Fruit fly (Drosophila melanogaster): ENCODE measurements around the gene cocoon.

The cocoon gene

dm6 chr3L:15513726-15514125 is 39.8 kb upstream of the cocoon start:
- TF ChIP-seq Jra (GFP tag; optimal IDR thresholded peaks at IDR 0.05): no peak
- no peak for TF ChIP-seq Abd-B (GFP tag; optimal IDR thresholded peaks at IDR 0.05)
- no peak for TF ChIP-seq fru (GFP tag; optimal IDR thresholded peaks at IDR 0.05)
- TF ChIP-seq GATAd (GFP tag; optimal IDR thresholded peaks at IDR 0.05): no peak
- no peak for TF ChIP-seq Rel (GFP tag; optimal IDR thresholded peaks at IDR 0.05)
- no peak for TF ChIP-seq Rel (tag; optimal IDR thresholded peaks at IDR 0.05)
- no peak for TF ChIP-seq sv (GFP tag; optimal IDR thresholded peaks at IDR 0.05)
- no peak for TF ChIP-seq br (GFP tag; optimal IDR thresholded peaks at IDR 0.05)
- no peak for TF ChIP-seq Sp1 (GFP tag; optimal IDR thresholded peaks at IDR 0.05)
- TF ChIP-seq Hr83 (GFP tag; optimal IDR thresholded peaks at IDR 0.05; ENCODE audit: poor library complexity, severe bottlenecking): no peak
- TF ChIP-seq sage (GFP tag; optimal IDR thresholded peaks at IDR 0.05): no peak
- TF ChIP-seq woc (GFP tag; optimal IDR thresholded peaks at IDR 0.05): no peak
- TF ChIP-seq pan (optimal IDR thresholded peaks at IDR 0.05): no peak
- TF ChIP-seq usp (GFP tag; optimal IDR thresholded peaks at IDR 0.05): no peak
- no peak for TF ChIP-seq Mio (GFP tag; optimal IDR thresholded peaks at IDR 0.05)
- no peak for TF ChIP-seq tai (GFP tag; optimal IDR thresholded peaks at IDR 0.05)
- no peak for TF ChIP-seq Dfd (GFP tag; optimal IDR thresholded peaks at IDR 0.05)
- no peak for TF ChIP-seq dl (GFP tag; optimal IDR thresholded peaks at IDR 0.05; ENCODE audit: insufficient read depth in 1 of 2, partially characterized antibody in 2 of 2)

- TF ChIP-seq sv (GFP tag; optimal IDR thresholded peaks at IDR 0.05): no peak
- TF ChIP-seq HLH106 (tag; optimal IDR thresholded peaks at IDR 0.05): no peak
- TF ChIP-seq Abd-B (GFP tag; optimal IDR thresholded peaks at IDR 0.05): no peak
- no peak for TF ChIP-seq Hr83 (GFP tag; optimal IDR thresholded peaks at IDR 0.05; ENCODE audit: poor library complexity, severe bottlenecking)
- TF ChIP-seq ey (GFP tag; optimal IDR thresholded peaks at IDR 0.05): no peak
- no peak for TF ChIP-seq dsf (GFP tag; optimal IDR thresholded peaks at IDR 0.05; ENCODE audit: borderline replicate concordance)
- no peak for TF ChIP-seq jim (GFP tag; optimal IDR thresholded peaks at IDR 0.05)
- TF ChIP-seq tai (GFP tag; optimal IDR thresholded peaks at IDR 0.05): no peak
- no peak for TF ChIP-seq dmrt93B (GFP tag; optimal IDR thresholded peaks at IDR 0.05)
- TF ChIP-seq Jra (GFP tag; optimal IDR thresholded peaks at IDR 0.05): no peak
- TF ChIP-seq psq (GFP tag; optimal IDR thresholded peaks at IDR 0.05): no peak
- TF ChIP-seq h (GFP tag; optimal IDR thresholded peaks at IDR 0.05): no peak
- TF ChIP-seq brk (GFP tag; optimal IDR thresholded peaks at IDR 0.05): no peak
- TF ChIP-seq CG9705 (GFP tag; optimal IDR thresholded peaks at IDR 0.05): no peak
- TF ChIP-seq Dfd (GFP tag; optimal IDR thresholded peaks at IDR 0.05): no peak
- TF ChIP-seq Hnf4 (GFP tag; optimal IDR thresholded peaks at IDR 0.05): no peak
These were observed 39.4 kb upstream of the cocoon start for dm6 chr3L:15513264-15513663.

dm6 chr3L:15511688-15512250 is 37.9 kb upstream of the cocoon start:
- TF ChIP-seq GATAd (GFP tag; optimal IDR thresholded peaks at IDR 0.05): no peak
- TF ChIP-seq Hr83 (GFP tag; optimal IDR thresholded peaks at IDR 0.05; ENCODE audit: poor library complexity, severe bottlenecking): no peak
- no peak for TF ChIP-seq Rel (GFP tag; optimal IDR thresholded peaks at IDR 0.05)
- peak; percentile 2 for TF ChIP-seq Rel (tag; optimal IDR thresholded peaks at IDR 0.05)
- TF ChIP-seq OdsH (GFP tag; optimal IDR thresholded peaks at IDR 0.05): no peak
- TF ChIP-seq Sp1 (GFP tag; optimal IDR thresholded peaks at IDR 0.05): no peak
- no peak for TF ChIP-seq Hnf4 (GFP tag; optimal IDR thresholded peaks at IDR 0.05)
- TF ChIP-seq h (GFP tag; optimal IDR thresholded peaks at IDR 0.05): no peak
- peak; percentile 11 for TF ChIP-seq rgr (GFP tag; optimal IDR thresholded peaks at IDR 0.05)
- no peak for TF ChIP-seq Myc (optimal IDR thresholded peaks at IDR 0.05)
- no peak for TF ChIP-seq tai (GFP tag; optimal IDR thresholded peaks at IDR 0.05)
- no peak for TF ChIP-seq dsf (GFP tag; optimal IDR thresholded peaks at IDR 0.05; ENCODE audit: borderline replicate concordance)
- TF ChIP-seq CrebA (GFP tag; optimal IDR thresholded peaks at IDR 0.05; ENCODE audit: borderline replicate concordance): no peak
- no peak for TF ChIP-seq pan (optimal IDR thresholded peaks at IDR 0.05)
- TF ChIP-seq br (GFP tag; optimal IDR thresholded peaks at IDR 0.05): no peak
- no peak for TF ChIP-seq fru (GFP tag; optimal IDR thresholded peaks at IDR 0.05)
- TF ChIP-seq jim (GFP tag; optimal IDR thresholded peaks at IDR 0.05): no peak
- TF ChIP-seq Jra (GFP tag; optimal IDR thresholded peaks at IDR 0.05): no peak
- no peak for TF ChIP-seq N (GFP tag; optimal IDR thresholded peaks at IDR 0.05)
- no peak for TF ChIP-seq ey (GFP tag; optimal IDR thresholded peaks at IDR 0.05)
- no peak for TF ChIP-seq dmrt93B (GFP tag; optimal IDR thresholded peaks at IDR 0.05)
- TF ChIP-seq Mio (GFP tag; optimal IDR thresholded peaks at IDR 0.05): no peak
- no peak for TF ChIP-seq Dfd (GFP tag; optimal IDR thresholded peaks at IDR 0.05)
- TF ChIP-seq dl (GFP tag; optimal IDR thresholded peaks at IDR 0.05; ENCODE audit: insufficient read depth in 1 of 2, partially characterized antibody in 2 of 2): peak; percentile 44 to 66
- no peak for TF ChIP-seq psq (GFP tag; optimal IDR thresholded peaks at IDR 0.05)
- peak; percentile 49 for TF ChIP-seq brk (GFP tag; optimal IDR thresholded peaks at IDR 0.05)
- no peak for TF ChIP-seq usp (GFP tag; optimal IDR thresholded peaks at IDR 0.05)
- TF ChIP-seq HLH106 (tag; optimal IDR thresholded peaks at IDR 0.05): no peak
- peak; percentile 57 for TF ChIP-seq Dif (GFP tag; optimal IDR thresholded peaks at IDR 0.05; ENCODE audit: partially characterized antibody)
- TF ChIP-seq lola (GFP tag; optimal IDR thresholded peaks at IDR 0.05): no peak
- TF ChIP-seq Vsx2 (GFP tag; optimal IDR thresholded peaks at IDR 0.05; ENCODE audit: partially characterized antibody): no peak
- TF ChIP-seq CG32264 (GFP tag; optimal IDR thresholded peaks at IDR 0.05): no peak
- peak; percentile 18 for TF ChIP-seq sage (GFP tag; optimal IDR thresholded peaks at IDR 0.05)
- no peak for TF ChIP-seq sv (GFP tag; optimal IDR thresholded peaks at IDR 0.05)
- no peak for TF ChIP-seq Abd-B (GFP tag; optimal IDR thresholded peaks at IDR 0.05)
- no peak for TF ChIP-seq CG9705 (GFP tag; optimal IDR thresholded peaks at IDR 0.05)
- no peak for TF ChIP-seq Hr78 (GFP tag; optimal IDR thresholded peaks at IDR 0.05)
- TF ChIP-seq woc (GFP tag; optimal IDR thresholded peaks at IDR 0.05): no peak
- no peak for TF ChIP-seq foxo (GFP tag; optimal IDR thresholded peaks at IDR 0.05)

All from whole organism, wandering third instar larva.